Comparison of ENCODE assay signal across 3 worm cellular contexts in the genomic region with DNA sequence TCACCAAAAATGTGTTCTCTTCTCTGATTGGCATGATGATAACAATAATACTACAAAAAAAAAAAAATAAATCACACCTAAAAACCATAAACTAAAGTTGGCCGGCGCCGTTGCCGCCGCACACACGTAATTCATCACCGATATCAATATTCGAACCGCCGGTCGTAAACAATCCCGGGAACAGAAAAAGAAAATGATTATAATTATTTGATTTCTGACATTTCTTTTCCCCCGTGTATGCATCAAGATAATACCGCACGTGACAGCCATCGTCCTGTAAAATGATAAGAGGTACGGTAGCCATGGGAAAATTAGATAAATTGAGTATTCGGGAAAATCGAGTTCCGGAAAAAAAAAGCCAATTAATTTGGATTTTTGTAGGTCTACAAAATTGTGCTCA.
TF ChIP-seq lines count a peak whose summit lies in the region.

No protein-coding gene starts in this region.

TF ChIP-seq in whole organism, L1 larva, 84 proteins besides CTCF, POLR2A, EP300 and RAD21 (continued from another document):
- TF ChIP-seq vab-15 (tag; optimal IDR thresholded peaks at IDR 0.05; lab: Kevin White, UChicago) = no peak
- peak in 1 of 6 experiments; percentile 58 for TF ChIP-seq elt-3 (tag; optimal IDR thresholded peaks at IDR 0.05; lab: Kevin White, UChicago)
- no peak for TF ChIP-seq nhr-76 (tag; optimal IDR thresholded peaks at IDR 0.05; lab: Kevin White, UChicago)
- no peak for TF ChIP-seq fkh-8 (tag; optimal IDR thresholded peaks at IDR 0.05; lab: Kevin White, UChicago)
- TF ChIP-seq ceh-82 (tag; optimal IDR thresholded peaks at IDR 0.05; lab: Kevin White, UChicago) = no peak
- TF ChIP-seq blmp-1 (tag; optimal IDR thresholded peaks at IDR 0.05; lab: Kevin White, UChicago) = peak; percentile 62
- no peak for TF ChIP-seq hlh-4 (tag; optimal IDR thresholded peaks at IDR 0.05; lab: Kevin White, UChicago)
- TF ChIP-seq aha-1 (tag; optimal IDR thresholded peaks at IDR 0.05; lab: Kevin White, UChicago) = no peak
- no peak for TF ChIP-seq nhr-28 (tag; optimal IDR thresholded peaks at IDR 0.05; lab: Kevin White, UChicago)
- TF ChIP-seq unc-30 (tag; optimal IDR thresholded peaks at IDR 0.05; lab: Kevin White, UChicago) = no peak
- TF ChIP-seq C04F5.9 (tag; optimal IDR thresholded peaks at IDR 0.05; lab: Kevin White, UChicago) = no peak
- TF ChIP-seq nhr-77 (tag; optimal IDR thresholded peaks at IDR 0.05; lab: Kevin White, UChicago) = no peak
- TF ChIP-seq lin-13 (GFP tag; optimal IDR thresholded peaks at IDR 0.05; lab: Kevin White, UChicago) = no peak
- no peak for TF ChIP-seq fkh-4 (tag; optimal IDR thresholded peaks at IDR 0.05; lab: Kevin White, UChicago; ENCODE audit: borderline replicate concordance)
- TF ChIP-seq nhr-20 (tag; optimal IDR thresholded peaks at IDR 0.05; lab: Kevin White, UChicago) = peak; percentile 24
- no peak for TF ChIP-seq ztf-11 (tag; optimal IDR thresholded peaks at IDR 0.05; lab: Kevin White, UChicago)
- TF ChIP-seq alr-1 (tag; optimal IDR thresholded peaks at IDR 0.05; lab: Kevin White, UChicago; ENCODE audit: borderline replicate concordance) = no peak
- TF ChIP-seq C34B4.2 (tag; optimal IDR thresholded peaks at IDR 0.05; lab: Kevin White, UChicago) = no peak
- peak; percentile 43 for TF ChIP-seq nhr-85 (tag; lab: Kevin White, UChicago)
- TF ChIP-seq mdl-1 (tag; optimal IDR thresholded peaks at IDR 0.05; lab: Kevin White, UChicago) = peak in 1 of 2 experiments; percentile 23
- peak; percentile 34 for TF ChIP-seq lin-14 (GFP tag; optimal IDR thresholded peaks at IDR 0.05; lab: Kevin White, UChicago)
- TF ChIP-seq lin-35 (GFP tag; optimal IDR thresholded peaks at IDR 0.05; lab: Kevin White, UChicago) = peak in 1 of 2 experiments; percentile 10
TF ChIP-seq in whole organism, L1 larva: peak in this region for 12.

TF ChIP-seq in whole organism, L2 larva, 48 proteins besides CTCF, POLR2A, EP300 and RAD21 (continued from another document):
- TF ChIP-seq mbf-1 (tag; optimal IDR thresholded peaks at IDR 0.05; lab: Kevin White, UChicago) (no peak), nhr-23 (tag; optimal IDR thresholded peaks at IDR 0.05; lab: Kevin White, UChicago) (no peak), sma-3 (GFP tag; optimal IDR thresholded peaks at IDR 0.05; lab: Kevin White, UChicago) (peak; percentile 26)

TF ChIP-seq in whole organism, L4 larva, 104 proteins besides CTCF, POLR2A, EP300 and RAD21 (continued from another document):
- TF ChIP-seq cey-2 (tag; optimal IDR thresholded peaks at IDR 0.05; lab: Kevin White, UChicago; ENCODE audit: borderline replicate concordance, insufficient read depth) = no peak
- peak; percentile 55 for TF ChIP-seq pqm-1 (tag; optimal IDR thresholded peaks at IDR 0.05; lab: Kevin White, UChicago)
- TF ChIP-seq dmd-6 (GFP tag; IDR thresholded peaks at IDR 0.05; lab: Robert Waterston, UW) = peak; percentile 85
- TF ChIP-seq F44E2.7 (GFP tag; IDR thresholded peaks at IDR 0.05; lab: Robert Waterston, UW) = no peak
- no peak for TF ChIP-seq lim-7 (GFP tag; IDR thresholded peaks at IDR 0.05; lab: Robert Waterston, UW)
- peak in 1 of 2 experiments; percentile 61 for TF ChIP-seq mdl-1 (tag; optimal IDR thresholded peaks at IDR 0.05; lab: Kevin White, UChicago)
- TF ChIP-seq unc-39 (tag; optimal IDR thresholded peaks at IDR 0.05; lab: Kevin White, UChicago) = no peak
- no peak for TF ChIP-seq mdt-29 (GFP tag; IDR thresholded peaks at IDR 0.05; lab: Robert Waterston, UW)
- peak in 1 of 2 experiments; percentile 36 for TF ChIP-seq hif-1 (tag; optimal IDR thresholded peaks at IDR 0.05; lab: Kevin White, UChicago)
- TF ChIP-seq daf-16 (GFP tag; optimal IDR thresholded peaks at IDR 0.05; lab: Kevin White, UChicago) = peak in 1 of 2 experiments; percentile 87
- peak; percentile 95 for TF ChIP-seq daf-16 (tag; optimal IDR thresholded peaks at IDR 0.05; lab: Kevin White, UChicago)
